Worm (Caenorhabditis elegans) whole organism, late embryonic: ENCODE results near the gene pyp-1.

Source experiments
- ahr-1 ChIP-seq: sonication (generic microtip); optimal IDR thresholded peaks from 2 replicates; lab custom pipeline; 2016; ENCODE audit warnings: missing genetic modification characterization, missing compliant biosample characterization
- ama-1 ChIP-seq: fragments of 150-350 bp; optimal IDR thresholded peaks from 2 replicates; lab custom pipeline; 2014
- ceh-19 ChIP-seq: fragments of 200-800 bp; sonication (Bioruptor generic); optimal IDR thresholded peaks from 2 replicates; lab custom pipeline; 2018; ENCODE audit warnings: mild to moderate bottlenecking, missing genetic modification characterization, missing compliant biosample characterization
- ceh-22 ChIP-seq: sonication (generic microtip); optimal IDR thresholded peaks from 2 replicates; lab custom pipeline; 2017; ENCODE audit warnings: missing biosample characterization, missing genetic modification characterization
- ceh-48 ChIP-seq: sonication (generic microtip); optimal IDR thresholded peaks from 2 replicates; lab custom pipeline; 2016; ENCODE audit warnings: missing genetic modification characterization, inconsistent platforms, missing compliant biosample characterization
- dmd-4 ChIP-seq: sonication (generic microtip); optimal IDR thresholded peaks from 2 replicates; lab custom pipeline; 2016; ENCODE audit warnings: borderline replicate concordance, missing genetic modification characterization, missing compliant biosample characterization
- fkh-10 ChIP-seq: fragments of 150-350 bp; optimal IDR thresholded peaks from 2 replicates; lab custom pipeline; 2014; ENCODE audit warnings: missing biosample characterization, missing genetic modification reagents, missing genetic modification characterization
- lin-11 ChIP-seq: fragments of 200-800 bp; sonication (Bioruptor generic); optimal IDR thresholded peaks from 2 replicates; lab custom pipeline; 2018; ENCODE audit warnings: mild to moderate bottlenecking, missing genetic modification characterization, missing compliant biosample characterization
- pha-2 ChIP-seq: sonication (generic microtip); optimal IDR thresholded peaks from 2 replicates; lab custom pipeline; 2017; ENCODE audit warnings: mild to moderate bottlenecking, missing genetic modification characterization, missing compliant biosample characterization
- pha-4 ChIP-seq: fragments of 150-350 bp; optimal IDR thresholded peaks from 2 replicates; lab custom pipeline; 2018; ENCODE audit warnings: missing biosample characterization, missing genetic modification reagents, missing genetic modification characterization
- unc-55 ChIP-seq: sonication (generic microtip); optimal IDR thresholded peaks from 2 replicates; lab custom pipeline; 2017; ENCODE audit warnings: missing biosample characterization, missing genetic modification reagents, missing genetic modification characterization
- ztf-16 ChIP-seq: sonication (generic microtip); optimal IDR thresholded peaks from 2 replicates; lab custom pipeline; 2017; ENCODE audit warnings: missing genetic modification characterization, missing compliant biosample characterization

DNA sequence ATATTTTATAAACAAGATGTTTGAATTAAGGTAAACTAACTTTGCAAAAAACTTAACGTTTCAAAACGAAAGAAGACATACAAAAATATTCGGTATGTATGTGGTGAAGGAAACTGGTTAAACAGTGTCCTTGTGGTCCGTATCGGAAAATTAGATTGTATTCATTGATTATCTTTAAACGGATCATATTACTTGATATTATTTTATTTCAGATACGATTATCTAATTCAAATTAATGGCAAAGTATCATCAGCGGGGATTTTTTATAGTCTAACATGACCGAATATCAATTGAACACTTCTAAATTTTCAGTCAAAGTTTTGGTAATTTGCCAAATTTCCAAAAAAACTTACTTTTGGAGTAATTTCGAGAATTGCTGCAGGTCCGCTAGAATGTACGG is 8.1 kb upstream of the pyp-1 start, which contains the start of gene C47E12.13:
- no peak for TF ChIP-seq ceh-19 (GFP tag; lab: Kevin White, UChicago)
- no peak for TF ChIP-seq dmd-4 (tag; lab: Kevin White, UChicago)
- no peak for TF ChIP-seq pha-2 (tag; lab: Kevin White, UChicago)
- no peak for TF ChIP-seq lin-11 (tag; lab: Kevin White, UChicago)
- no peak for TF ChIP-seq fkh-10 (GFP tag; lab: Kevin White, UChicago)
- no peak for TF ChIP-seq ama-1 (lab: Kevin White, UChicago)
- no peak for TF ChIP-seq pha-4 (tag; lab: Kevin White, UChicago)
- TF ChIP-seq ztf-16 (tag; lab: Kevin White, UChicago) = no peak
- TF ChIP-seq ahr-1 (tag; lab: Kevin White, UChicago) = no peak
- TF ChIP-seq ceh-22 = no peak
- no peak for TF ChIP-seq unc-55 (GFP tag; lab: Kevin White, UChicago)
- TF ChIP-seq ceh-48 = no peak
